Worm (Caenorhabditis elegans) whole organism, young adult: ENCODE measurements around the gene T14B4.19.

ENCODE experiments used
- Y67H2A.10 ChIP-seq: fragments of 200-800 bp; sonication (Bioruptor generic); conservative IDR thresholded peaks from 2 replicates; pipeline ENCODE4 v1.3.6; 2022; ENCODE audit warnings: missing genetic modification reagents, missing genetic modification characterization, missing compliant biosample characterization
- nhr-90 ChIP-seq: sonication (generic microtip); optimal IDR thresholded peaks from 2 replicates; lab custom pipeline; 2016; ENCODE audit warnings: missing genotype, mild to moderate bottlenecking, missing genetic modification characterization, missing compliant biosample characterization

DNA sequence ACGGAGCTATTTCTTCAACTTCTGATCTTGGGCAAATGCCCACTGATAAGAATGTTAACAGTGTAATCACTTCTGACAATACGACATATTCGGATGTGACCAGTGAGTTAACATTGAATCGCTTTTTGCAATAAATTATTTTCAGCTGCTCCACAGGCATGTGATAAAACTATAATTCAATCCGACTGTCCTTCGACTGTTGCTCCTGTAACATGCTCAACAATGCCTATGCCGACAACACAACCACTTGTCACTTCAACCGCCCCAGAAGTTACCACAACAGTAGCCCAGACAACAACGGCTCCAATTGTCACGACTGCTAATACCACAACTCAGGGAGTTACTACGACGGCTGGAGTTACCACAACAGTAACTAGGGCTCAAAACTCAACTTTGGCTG lies 45.2 kb downstream of the T14B4.19 start:
- TF ChIP-seq nhr-90 (tag; lab: Kevin White, UChicago) (no peak), Y67H2A.10 (GFP tag; lab: Robert Waterston, UW) (no peak)
